Worm (Caenorhabditis elegans): ENCODE measurements around the gene F42A6.6.
A peak's percentile ranks its signal among the peaks of the same experiment; 100 is the strongest.
"Not testable (repeated sequence)": the region's sequence is repeated elsewhere in the genome, so short reads cannot be mapped to it uniquely, and the experiment has no call there.

Gene F42A6.6

DNA sequence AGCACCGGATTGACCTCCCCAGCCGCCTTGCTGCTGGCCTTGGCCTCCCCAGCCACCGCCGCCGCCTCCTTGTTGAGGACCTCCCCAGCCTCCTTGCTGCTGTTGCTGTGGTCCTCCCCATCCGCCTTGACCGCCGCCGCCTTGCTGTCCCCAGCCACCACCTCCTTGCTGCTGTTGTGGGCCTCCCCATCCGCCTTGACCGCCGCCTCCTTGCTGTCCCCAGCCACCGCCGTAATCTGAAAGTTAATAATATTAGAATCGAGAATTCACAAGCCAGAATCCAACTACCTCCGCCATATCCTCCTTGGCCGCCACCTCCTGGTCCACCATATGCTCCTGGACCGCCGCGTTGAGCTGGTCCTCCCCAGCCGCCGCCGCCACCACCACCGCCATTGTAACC lies 602 bp upstream of the F42A6.6 start (continued):
- TF ChIP-seq egrh-3 (GFP tag; IDR thresholded peaks at IDR 0.05) (peak; percentile 98), K12H6.12 (tag; optimal IDR thresholded peaks at IDR 0.05) (no peak), lir-1 (GFP tag; conservative IDR thresholded peaks at IDR 0.05) (no peak), repo-1 (tag; optimal IDR thresholded peaks at IDR 0.05) (no peak), fkh-3 (tag; optimal IDR thresholded peaks at IDR 0.05) (no peak), nhr-179 (tag; optimal IDR thresholded peaks at IDR 0.05) (no peak), K11D2.4 (GFP tag; IDR thresholded peaks at IDR 0.05) (peak; percentile 32; the same call in 1 of the 2 replicates), ztf-18 (tag; optimal IDR thresholded peaks at IDR 0.05) (no peak), efl-1 (GFP tag; optimal IDR thresholded peaks at IDR 0.05) (no peak), rec-8 (tag; optimal IDR thresholded peaks at IDR 0.05) (no peak), nhr-120 (GFP tag; IDR thresholded peaks at IDR 0.05) (no peak), lin-26 (GFP tag; IDR thresholded peaks at IDR 0.05) (no peak), let-526 (GFP tag; IDR thresholded peaks at IDR 0.05) (no peak), snpc-1.3 (tag; optimal IDR thresholded peaks at IDR 0.05; ENCODE audit: insufficient read depth) (no peak), ztf-28 (GFP tag; IDR thresholded peaks at IDR 0.05) (no peak), lin-40 (tag; optimal IDR thresholded peaks at IDR 0.05) (no peak), Y95B8A.8 (GFP tag; IDR thresholded peaks at IDR 0.05) (no peak), snpc-1.1 (tag; optimal IDR thresholded peaks at IDR 0.05; ENCODE audit: insufficient read depth) (no peak), F55B11.4 (tag; optimal IDR thresholded peaks at IDR 0.05; ENCODE audit: borderline replicate concordance, insufficient read depth) (no peak), chd-7 (tag; optimal IDR thresholded peaks at IDR 0.05) (no peak), mcd-1 (GFP tag; IDR thresholded peaks at IDR 0.05) (peak; percentile 55; the same call in 1 of the 2 replicates), lsy-27 (tag; optimal IDR thresholded peaks at IDR 0.05; ENCODE audit: borderline replicate concordance, insufficient read depth) (no peak), madf-8 (GFP tag; conservative IDR thresholded peaks at IDR 0.05) (no peak), gei-17 (GFP tag; optimal IDR thresholded peaks at IDR 0.05) (no peak), tlf-1 (GFP tag; optimal IDR thresholded peaks at IDR 0.05) (no peak), attf-5 (GFP tag; optimal IDR thresholded peaks at IDR 0.05) (no peak), unc-130 (GFP tag; optimal IDR thresholded peaks at IDR 0.05) (no peak), lin-35 (GFP tag; optimal IDR thresholded peaks at IDR 0.05) (no peak), attf-6 (GFP tag; IDR thresholded peaks at IDR 0.05) (peak; percentile 8; the same call in 1 of the 2 replicates), ekl-4 (GFP tag; IDR thresholded peaks at IDR 0.05) (no peak), ztf-25 (GFP tag; IDR thresholded peaks at IDR 0.05) (0 out of 2 replicates have a peak, but pooled peaks have one; percentile 4), D2030.7 (GFP tag; IDR thresholded peaks at IDR 0.05) (peak; percentile 8; the same call in 1 of the 2 replicates)

DNA sequence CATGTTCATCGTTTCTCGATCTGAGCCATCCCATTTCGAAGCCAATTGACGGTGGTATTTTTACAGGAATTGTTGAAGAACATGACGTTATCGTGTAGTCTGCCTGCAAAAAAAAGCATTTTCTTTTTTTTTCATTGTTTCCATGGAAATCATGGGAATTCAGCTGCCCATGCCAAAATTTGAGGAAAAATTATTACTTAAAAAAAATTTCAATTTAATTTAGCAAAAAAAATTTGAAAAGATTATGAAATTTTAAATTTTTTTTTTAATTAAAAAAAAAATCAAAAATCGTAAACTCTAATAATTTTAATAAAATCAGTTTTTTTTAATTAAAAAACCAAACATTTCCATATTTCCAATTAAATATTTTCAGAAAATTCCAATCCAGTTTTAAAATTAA lies 4.9 kb downstream of the F42A6.6 start, which contains the start of gene F42A6.5:
F42A6.5 (minus strand) TSS at position 101 of the 400 bp plus-strand sequence.
- TF ChIP-seq B0035.1 (tag; optimal IDR thresholded peaks at IDR 0.05); ztf-22 (GFP tag; optimal IDR thresholded peaks at IDR 0.05); tlf-1 (GFP tag; optimal IDR thresholded peaks at IDR 0.05): not testable (repeated sequence)

DNA sequence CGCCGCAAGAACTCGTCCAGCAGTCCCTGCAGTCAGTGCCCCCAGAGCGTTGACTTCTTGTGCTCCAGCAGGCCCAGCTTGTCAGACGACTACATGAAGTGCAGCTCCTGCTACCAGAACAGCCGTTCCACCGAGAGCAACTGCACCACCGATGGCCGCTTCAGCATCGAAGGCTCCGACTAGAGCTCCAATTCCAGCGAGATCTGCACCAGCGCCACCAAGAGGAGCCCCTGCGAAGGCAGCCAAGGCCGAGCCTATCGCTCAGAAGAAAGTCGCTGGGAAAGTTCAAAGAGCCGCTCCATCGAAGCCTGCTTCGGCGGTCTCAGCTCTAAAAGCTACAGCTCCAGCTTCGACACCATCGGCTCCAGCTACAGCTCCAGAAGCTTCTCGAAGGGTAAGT lies 15.9 kb downstream of the F42A6.6 start:
- peak; percentile 81 for TF ChIP-seq egrh-3 (GFP tag; IDR thresholded peaks at IDR 0.05)

DNA sequence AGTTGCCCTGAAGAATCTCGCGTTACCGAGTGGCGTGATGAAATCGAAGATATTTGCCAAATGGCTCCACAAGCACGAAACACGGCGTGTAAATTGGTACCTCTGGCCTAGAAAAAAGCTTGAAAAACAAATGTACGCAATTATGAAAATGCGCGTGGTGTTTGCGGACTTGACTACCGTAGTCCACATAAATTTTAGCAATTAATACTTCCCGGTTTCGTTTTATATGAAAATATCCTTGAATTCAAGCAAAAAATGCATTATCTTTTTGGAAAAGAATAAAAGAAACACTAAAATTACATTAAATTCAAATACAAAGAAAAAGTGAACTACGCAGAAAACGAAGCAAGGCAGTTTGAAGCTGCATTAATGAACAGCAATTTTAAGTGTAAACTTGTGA lies 22.6 kb downstream of the F42A6.6 start:
- TF ChIP-seq hmg-1.2 (GFP tag; IDR thresholded peaks at IDR 0.05), result peak; percentile 45; the same call in 1 of the 2 replicates

Measured in whole organism, young adult.